Fruit fly (Drosophila melanogaster): ENCODE data around the gene p38c.

p38c gene

dm6 chr3R:24163556-24164022, 13.6 kb upstream of the p38c start, which contains the start of gene Apc2 (continued):
- TF ChIP-seq CG4730 (GFP tag; IDR thresholded peaks at IDR 0.05) (0 out of 2 replicates have a peak, but pooled peaks have one; percentile 13), odd (GFP tag; optimal IDR thresholded peaks at IDR 0.05) (no peak), CG11398 (GFP tag; optimal IDR thresholded peaks at IDR 0.05) (no peak), lola (GFP tag; optimal IDR thresholded peaks at IDR 0.05) (peak in 1 of 3 experiments; percentile 68), CG8944 (GFP tag; optimal IDR thresholded peaks at IDR 0.05) (no peak), Hr78 (GFP tag; optimal IDR thresholded peaks at IDR 0.05) (no peak), twi (tag; optimal IDR thresholded peaks at IDR 0.05) (peak; percentile 40), vfl (GFP tag; optimal IDR thresholded peaks at IDR 0.05) (no peak), nerfin-1 (tag; optimal IDR thresholded peaks at IDR 0.05) (peak; percentile 24), da (GFP tag; optimal IDR thresholded peaks at IDR 0.05) (no peak), peb (GFP tag; IDR thresholded peaks at IDR 0.05) (no peak), Elba2 (GFP tag; optimal IDR thresholded peaks at IDR 0.05) (no peak), gro (GFP tag; optimal IDR thresholded peaks at IDR 0.05) (no peak), CG4328 (GFP tag; optimal IDR thresholded peaks at IDR 0.05) (no peak), CG30403 (GFP tag; optimal IDR thresholded peaks at IDR 0.05) (peak; percentile 72), Opbp (GFP tag; IDR thresholded peaks at IDR 0.05; ENCODE audit: partially characterized antibody) (no peak), HLHmδ (GFP tag; optimal IDR thresholded peaks at IDR 0.05) (no peak), Antp (GFP tag; optimal IDR thresholded peaks at IDR 0.05) (no peak), scrt (GFP tag; optimal IDR thresholded peaks at IDR 0.05) (peak; percentile 36), CG2875 (GFP tag; optimal IDR thresholded peaks at IDR 0.05) (no peak), CrebB (tag; optimal IDR thresholded peaks at IDR 0.05) (no peak), CoRest (tag; optimal IDR thresholded peaks at IDR 0.05) (peak; percentile 80), CG16863 (GFP tag; optimal IDR thresholded peaks at IDR 0.05) (peak; percentile 11), HLH4C (GFP tag; IDR thresholded peaks at IDR 0.05; ENCODE audit: partially characterized antibody) (peak; percentile 27; the same call in 1 of the 3 replicates), nerfin-2 (GFP tag; IDR thresholded peaks at IDR 0.05; ENCODE audit: partially characterized antibody) (no peak), kni (GFP tag; optimal IDR thresholded peaks at IDR 0.05) (no peak), wdn (GFP tag; IDR thresholded peaks at IDR 0.05) (no peak), hth (optimal IDR thresholded peaks at IDR 0.05) (no peak), Rx (GFP tag; IDR thresholded peaks at IDR 0.05) (peak; percentile 58), psq (GFP tag; optimal IDR thresholded peaks at IDR 0.05) (peak; percentile 10), CG18764 (GFP tag; optimal IDR thresholded peaks at IDR 0.05) (peak; percentile 13), Lim3 (GFP tag; IDR thresholded peaks at IDR 0.05) (no peak), bab2 (GFP tag; optimal IDR thresholded peaks at IDR 0.05) (peak; percentile 49), Bteb2 (GFP tag; optimal IDR thresholded peaks at IDR 0.05) (no peak), schlank (tag; optimal IDR thresholded peaks at IDR 0.05) (no peak), CG6813 (GFP tag; optimal IDR thresholded peaks at IDR 0.05) (no peak), Sox102F (GFP tag; optimal IDR thresholded peaks at IDR 0.05) (peak; percentile 68), zfh1 (GFP tag; IDR thresholded peaks at IDR 0.05) (peak; percentile 63; the same call in 2 of the 3 replicates), H15 (GFP tag; IDR thresholded peaks at IDR 0.05) (no peak), shn (GFP tag; optimal IDR thresholded peaks at IDR 0.05) (no peak), inv (GFP tag; IDR thresholded peaks at IDR 0.05; ENCODE audit: partially characterized antibody) (no peak), CG2712 (tag; optimal IDR thresholded peaks at IDR 0.05) (peak; percentile 73), HLH54F (GFP tag; optimal IDR thresholded peaks at IDR 0.05) (peak; percentile 36), knrl (GFP tag; IDR thresholded peaks at IDR 0.05; ENCODE audit: partially characterized antibody) (peak; percentile 46; the same call in 1 of the 3 replicates), dpn (GFP tag; optimal IDR thresholded peaks at IDR 0.05) (peak; percentile 34 to 61), Dp (GFP tag; optimal IDR thresholded peaks at IDR 0.05) (peak; percentile 17), PHDP (tag; optimal IDR thresholded peaks at IDR 0.05) (peak; percentile 53), nau (GFP tag; optimal IDR thresholded peaks at IDR 0.05) (no peak), pum (GFP tag; optimal IDR thresholded peaks at IDR 0.05) (peak; percentile 21), ato (GFP tag; IDR thresholded peaks at IDR 0.05; ENCODE audit: partially characterized antibody) (no peak)

Data from whole organism, embryonic.